Worm (Caenorhabditis elegans) whole organism, L1 larva: ENCODE measurements around the gene ZC168.2.

Source experiments
- C04F5.9 ChIP-seq: sonication (generic microtip); optimal IDR thresholded peaks from 2 replicates; lab custom pipeline; 2016; ENCODE audit warnings: missing genetic modification characterization, missing compliant biosample characterization
- C16A3.4 ChIP-seq: fragments of 150-350 bp; optimal IDR thresholded peaks from 2 replicates; lab custom pipeline; 2014; ENCODE audit warnings: missing biosample characterization, missing genetic modification characterization
- Y116A8C.19 ChIP-seq: sonication (generic microtip); optimal IDR thresholded peaks from 2 replicates; lab custom pipeline; 2016; ENCODE audit warnings: missing compliant biosample characterization, missing genetic modification characterization, borderline replicate concordance
- alr-1 ChIP-seq: fragments of 200-800 bp; sonication (Bioruptor generic); optimal IDR thresholded peaks from 2 replicates; lab custom pipeline; 2018; ENCODE audit warnings: borderline replicate concordance, mild to moderate bottlenecking, missing genetic modification characterization, missing compliant biosample characterization
- ama-1 ChIP-seq: fragments of 150-350 bp; optimal IDR thresholded peaks from 2 replicates; lab custom pipeline; 2014
- blmp-1 ChIP-seq: fragments of 150-350 bp; optimal IDR thresholded peaks from 2 replicates; lab custom pipeline; 2014; ENCODE audit warnings: missing biosample characterization, missing genetic modification characterization
- ceh-63 ChIP-seq: fragments of 200-800 bp; sonication (Bioruptor generic); optimal IDR thresholded peaks from 2 replicates; lab custom pipeline; 2018; ENCODE audit warnings: mild to moderate bottlenecking, missing genetic modification characterization, missing compliant biosample characterization
- ceh-82 ChIP-seq, 3 experiments: fragments of 150-350 bp in 1 of 3; sonication (generic microtip) in 2 of 3; optimal IDR thresholded peaks; 2 replicates each; lab custom pipeline; 2014 to 2017; ENCODE audit warnings: missing biosample characterization in 3 of 3, missing genetic modification characterization in 3 of 3
- ceh-90 ChIP-seq: sonication (generic microtip); optimal IDR thresholded peaks from 2 replicates; lab custom pipeline; 2016; ENCODE audit warnings: missing genetic modification characterization, missing compliant biosample characterization
- ces-1 ChIP-seq: fragments of 150-350 bp; optimal IDR thresholded peaks from 2 replicates; lab custom pipeline; 2014; ENCODE audit warnings: missing biosample characterization, missing genetic modification reagents, missing genetic modification characterization
- efl-1 ChIP-seq, 4 experiments: fragments of 150-350 bp; optimal IDR thresholded peaks in 3 of 4; peaks in 1 of 4; 1 replicate in 1 of 4; 2 replicates in 3 of 4; lab custom pipeline; 2014; ENCODE audit warnings: missing biosample characterization in 2 of 4, missing genetic modification characterization in 2 of 4, missing genetic modification reagents in 2 of 4
- efl-3 ChIP-seq: fragments of 200-800 bp; sonication (Bioruptor generic); optimal IDR thresholded peaks from 2 replicates; lab custom pipeline; 2018; ENCODE audit warnings: mild to moderate bottlenecking, missing genetic modification characterization, missing compliant biosample characterization
- ets-5 ChIP-seq: fragments of 200-800 bp; sonication (Bioruptor generic); IDR thresholded peaks from 2 replicates; pipeline ENCODE4 v1.3.6; 2022; ENCODE audit warnings: missing genetic modification characterization, missing compliant biosample characterization
- fkh-10 ChIP-seq: sonication (generic microtip); optimal IDR thresholded peaks from 2 replicates; lab custom pipeline; 2017; ENCODE audit warnings: missing biosample characterization, missing genetic modification reagents, missing genetic modification characterization
- fos-1 ChIP-seq: fragments of 150-350 bp; optimal IDR thresholded peaks from 2 replicates; lab custom pipeline; 2014; ENCODE audit warnings: missing biosample characterization, missing genetic modification characterization
- jun-1 ChIP-seq: fragments of 150-350 bp; optimal IDR thresholded peaks from 2 replicates; lab custom pipeline; 2014; ENCODE audit warnings: missing biosample characterization, missing genetic modification reagents, missing genetic modification characterization
- lin-14 ChIP-seq: fragments of 200-800 bp; sonication (Bioruptor generic); optimal IDR thresholded peaks from 2 replicates; lab custom pipeline; 2018; ENCODE audit warnings: mild to moderate bottlenecking, missing genetic modification characterization, moderate library complexity, missing compliant biosample characterization
- lin-39 ChIP-seq: fragments of 150-350 bp; optimal IDR thresholded peaks from 2 replicates; lab custom pipeline; 2014; ENCODE audit warnings: missing biosample characterization, missing genetic modification reagents, missing genetic modification characterization
- mdl-1 ChIP-seq, 2 experiments: fragments of 150-350 bp; optimal IDR thresholded peaks; 2 replicates each; lab custom pipeline; 2014 to 2017; ENCODE audit warnings: missing biosample characterization in 2 of 2, missing genetic modification characterization in 2 of 2, inconsistent platforms in 1 of 2
- mep-1 ChIP-seq: fragments of 150-350 bp; optimal IDR thresholded peaks from 2 replicates; lab custom pipeline; 2014; ENCODE audit warnings: missing biosample characterization, missing genetic modification characterization
- nhr-12 ChIP-seq: sonication (generic microtip); optimal IDR thresholded peaks from 2 replicates; lab custom pipeline; 2017; ENCODE audit warnings: missing biosample characterization, missing genetic modification characterization
- nhr-19 ChIP-seq: fragments of 200-800 bp; sonication (Bioruptor generic); conservative IDR thresholded peaks from 2 replicates; pipeline ENCODE4 v1.3.6; 2022; ENCODE audit warnings: missing genetic modification characterization, missing compliant biosample characterization
- nhr-28 ChIP-seq: fragments of 150-350 bp; optimal IDR thresholded peaks from 2 replicates; lab custom pipeline; 2014; ENCODE audit warnings: missing biosample characterization, missing genetic modification characterization
- nhr-76 ChIP-seq: sonication (generic microtip); optimal IDR thresholded peaks from 2 replicates; lab custom pipeline; 2017; ENCODE audit warnings: missing biosample characterization, missing genetic modification characterization
- nhr-77 ChIP-seq: fragments of 150-350 bp; optimal IDR thresholded peaks from 2 replicates; lab custom pipeline; 2014; ENCODE audit warnings: missing biosample characterization, missing genetic modification characterization
- nhr-85 ChIP-seq: sonication (generic microtip); peaks from one replicate; lab custom pipeline; 2016; ENCODE audit warnings: missing genetic modification characterization, inconsistent platforms, missing compliant biosample characterization
- pax-3 ChIP-seq: fragments of 200-800 bp; sonication (Bioruptor generic); optimal IDR thresholded peaks from 2 replicates; lab custom pipeline; 2018; ENCODE audit warnings: mild to moderate bottlenecking, missing genetic modification characterization, moderate library complexity, missing compliant biosample characterization
- rnt-1 ChIP-seq: sonication (generic microtip); optimal IDR thresholded peaks from 2 replicates; lab custom pipeline; 2016; ENCODE audit warnings: mild to moderate bottlenecking, missing genetic modification characterization, moderate library complexity, missing compliant biosample characterization
- skn-1 ChIP-seq: fragments of 150-350 bp; optimal IDR thresholded peaks from 2 replicates; lab custom pipeline; 2014; ENCODE audit warnings: missing biosample characterization, missing genetic modification characterization
- snu-23 ChIP-seq: sonication (generic microtip); optimal IDR thresholded peaks from 2 replicates; lab custom pipeline; 2016; ENCODE audit warnings: missing genetic modification characterization, missing compliant biosample characterization
- swsn-7 ChIP-seq: sonication (generic microtip); optimal IDR thresholded peaks from 2 replicates; lab custom pipeline; 2016; ENCODE audit warnings: missing genetic modification characterization, missing compliant biosample characterization
- tbx-2 ChIP-seq: sonication (generic microtip); optimal IDR thresholded peaks from 2 replicates; lab custom pipeline; 2016; ENCODE audit warnings: missing genetic modification characterization, missing compliant biosample characterization
- tlp-1 ChIP-seq: fragments of 150-350 bp; optimal IDR thresholded peaks from 2 replicates; lab custom pipeline; 2014; ENCODE audit warnings: missing biosample characterization, missing genetic modification characterization
- unc-30 ChIP-seq: sonication (generic microtip); optimal IDR thresholded peaks from 2 replicates; lab custom pipeline; 2017; ENCODE audit warnings: missing biosample characterization, missing genetic modification characterization
- unc-98 ChIP-seq: fragments of 200-800 bp; sonication (Bioruptor generic); IDR thresholded peaks from 2 replicates; pipeline ENCODE4 v1.3.6; 2022; ENCODE audit warnings: missing genetic modification characterization, missing compliant biosample characterization
- zag-1 ChIP-seq: fragments of 150-350 bp; optimal IDR thresholded peaks from 2 replicates; lab custom pipeline; 2014; ENCODE audit warnings: missing biosample characterization, missing genetic modification characterization
- ztf-4 ChIP-seq: fragments of 150-350 bp; optimal IDR thresholded peaks from 2 replicates; lab custom pipeline; 2014; ENCODE audit warnings: missing biosample characterization, missing genetic modification characterization

Gene ZC168.2

ce11 chrIV:10697022-10697979, 30.5 kb upstream of the ZC168.2 start, which contains the start of gene allo-1 (continued):
- TF ChIP-seq unc-98 (GFP tag; lab: Robert Waterston, UW) (0 out of 2 replicates have a peak, but pooled peaks have one; percentile 32), lin-39 (no peak), mep-1 (tag; lab: Kevin White, UChicago) (peak; percentile 67), fos-1 (tag; lab: Kevin White, UChicago) (peak; percentile 84), lin-14 (GFP tag; lab: Kevin White, UChicago) (peak; percentile 97), nhr-76 (tag; lab: Kevin White, UChicago) (no peak), nhr-77 (peak; percentile 32), snu-23 (peak; percentile 75), pax-3 (peak; percentile 29), jun-1 (tag; lab: Kevin White, UChicago) (peak; percentile 84), nhr-19 (GFP tag; lab: Robert Waterston, UW) (peak; percentile 70), skn-1 (tag; lab: Kevin White, UChicago) (peak; percentile 71), efl-1 (optimal IDR thresholded peaks at IDR 0.05; lab: Kevin White, UChicago) (peak; percentile 65 to 90), efl-1 (GFP tag; optimal IDR thresholded peaks at IDR 0.05 in 1 of 2; lab: Kevin White, UChicago) (peak; percentile 90 to 99), zag-1 (tag; lab: Kevin White, UChicago) (no peak), ceh-90 (tag; lab: Kevin White, UChicago) (no peak), mdl-1 (tag; optimal IDR thresholded peaks at IDR 0.05; lab: Kevin White, UChicago) (peak in 1 of 2 experiments; percentile 83), rnt-1 (tag; lab: Kevin White, UChicago) (peak; percentile 80), blmp-1 (tag; lab: Kevin White, UChicago) (no peak), C16A3.4 (peak; percentile 72), nhr-85 (tag; lab: Kevin White, UChicago) (peak; percentile 94), tbx-2 (peak; percentile 33)

ce11 chrIV:10698486-10698885, 29.3 kb upstream of the ZC168.2 start:
- TF ChIP-seq mdl-1 (tag; optimal IDR thresholded peaks at IDR 0.05; lab: Kevin White, UChicago) (no peak), ztf-4 (tag; lab: Kevin White, UChicago) (no peak), unc-30 (tag; lab: Kevin White, UChicago) (no peak), fkh-10 (GFP tag; lab: Kevin White, UChicago) (no peak), Y116A8C.19 (tag; lab: Kevin White, UChicago) (no peak), C04F5.9 (tag; lab: Kevin White, UChicago) (no peak), ceh-82 (tag; optimal IDR thresholded peaks at IDR 0.05; lab: Kevin White, UChicago) (no peak), tlp-1 (no peak), nhr-28 (tag; lab: Kevin White, UChicago) (no peak), snu-23 (no peak), jun-1 (tag; lab: Kevin White, UChicago) (no peak), zag-1 (tag; lab: Kevin White, UChicago) (no peak), alr-1 (no peak), pax-3 (no peak), skn-1 (tag; lab: Kevin White, UChicago) (no peak), ets-5 (no peak), ama-1 (no peak)

- TF ChIP-seq nhr-12 (tag; lab: Kevin White, UChicago) (no peak), fkh-10 (GFP tag; lab: Kevin White, UChicago) (no peak), ces-1 (GFP tag; lab: Kevin White, UChicago) (no peak), ceh-63 (GFP tag; lab: Kevin White, UChicago) (no peak), swsn-7 (no peak), efl-3 (GFP tag; lab: Kevin White, UChicago) (no peak)
Observed at ce11 chrIV:10699000-10699399, 28.8 kb upstream of the ZC168.2 start.
